Fruit fly (Drosophila melanogaster) whole organism: ENCODE data around the gene CG17652.

Source experiments
- EcR ChIP-seq, 2 experiments: fragments of >200 bp; optimal IDR thresholded peaks; 2 replicates each; lab custom pipeline; 2017; ENCODE audit warnings: missing biosample characterization in 2 of 2, missing genetic modification characterization in 2 of 2, missing genetic modification reagents in 2 of 2
- pan ChIP-seq: fragments of >200 bp; optimal IDR thresholded peaks from 2 replicates; lab custom pipeline; 2017
- psq ChIP-seq: fragments of >200 bp; optimal IDR thresholded peaks from 2 replicates; lab custom pipeline; 2017
- usp ChIP-seq: fragments of >200 bp; optimal IDR thresholded peaks from 2 replicates; lab custom pipeline; 2017; ENCODE audit warnings: missing biosample characterization, missing genetic modification characterization, mixed read lengths

DNA sequence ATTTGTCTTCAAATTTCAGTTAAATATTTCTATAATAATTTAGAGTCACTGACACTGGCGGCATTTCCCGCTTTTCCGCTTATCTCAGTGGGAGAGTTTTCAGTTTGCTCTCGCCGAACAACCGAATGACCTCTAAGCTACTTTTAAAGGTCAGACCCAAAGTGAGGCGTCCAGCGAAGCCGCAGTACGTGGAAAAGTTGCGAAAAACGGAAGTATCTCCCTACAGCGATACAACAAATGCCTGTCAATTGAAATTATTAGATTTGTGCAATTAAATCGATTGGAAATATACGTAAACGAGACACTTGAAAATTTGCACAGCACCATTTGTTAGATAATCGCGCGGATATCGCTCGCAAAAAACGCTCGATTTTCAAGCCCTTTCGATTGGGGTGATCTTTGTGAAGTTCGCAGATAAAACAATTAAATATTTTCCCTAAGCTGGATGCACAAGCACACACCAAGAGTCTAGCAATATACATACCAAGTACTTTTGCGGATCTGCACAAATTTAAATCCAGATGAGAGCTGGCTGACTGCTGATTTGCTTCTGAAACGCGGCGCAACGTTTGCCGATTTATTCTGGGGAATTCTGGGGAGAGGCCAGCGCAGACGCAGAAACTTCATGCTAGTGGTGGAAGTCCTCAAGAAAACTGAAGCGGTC is 4.9 kb downstream of the CG17652 start:
- TF ChIP-seq usp (GFP tag; lab: Kevin White, UChicago) (no peak), psq (lab: Kevin White, UChicago) (no peak), pan (lab: Kevin White, UChicago) (no peak), EcR (GFP tag; optimal IDR thresholded peaks at IDR 0.05; lab: Kevin White, UChicago) (peak in 1 of 2 experiments; percentile 18)
